Worm (Caenorhabditis elegans): ENCODE measurements around the gene F01D5.2.

DNA sequence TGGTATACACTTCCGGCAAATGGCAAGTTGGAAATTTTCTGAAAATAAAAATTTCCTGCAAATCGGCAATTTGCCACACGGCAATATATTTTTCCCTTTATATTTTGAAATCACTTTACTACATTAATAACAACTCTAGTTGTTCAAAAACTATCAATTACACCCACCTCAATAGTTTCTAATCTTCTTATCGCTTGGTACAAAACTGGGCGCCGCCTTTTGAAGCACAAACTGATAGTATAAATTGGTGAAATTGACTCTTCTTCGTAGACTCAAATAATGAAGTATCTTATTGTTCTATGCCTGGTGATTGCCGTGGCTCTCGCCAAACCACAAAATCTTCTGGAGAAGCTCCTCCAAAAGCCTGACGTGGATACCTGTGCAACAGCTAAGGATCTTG, 17.8 kb downstream of the F01D5.2 start, which contains the start of gene Y39G8B.9:
- TF ChIP-seq flt-1 (GFP tag; IDR thresholded peaks at IDR 0.05) (no peak), med-1 (GFP tag; optimal IDR thresholded peaks at IDR 0.05; ENCODE audit: insufficient read depth) (no peak), T22C8.4 (GFP tag; IDR thresholded peaks at IDR 0.05) (no peak), ztf-23 (GFP tag; IDR thresholded peaks at IDR 0.05) (no peak), tab-1 (GFP tag; IDR thresholded peaks at IDR 0.05) (no peak)

All from whole organism, midembryonic.